Worm (Caenorhabditis elegans) whole organism, L2 larva: ENCODE measurements around the gene srv-1.

Source experiments
- R02D3.7 ChIP-seq: fragments of 150-350 bp; optimal IDR thresholded peaks from 2 replicates; lab custom pipeline; 2014; ENCODE audit warnings: missing biosample characterization, missing genetic modification characterization
- aly-2 ChIP-seq: fragments of 150-350 bp; optimal IDR thresholded peaks from 2 replicates; lab custom pipeline; 2014; ENCODE audit warnings: missing biosample characterization, missing genetic modification characterization
- nhr-11 ChIP-seq: fragments of 150-350 bp; optimal IDR thresholded peaks from 2 replicates; lab custom pipeline; 2014; ENCODE audit warnings: missing biosample characterization, missing genetic modification characterization
- nhr-23 ChIP-seq: fragments of 150-350 bp; optimal IDR thresholded peaks from 2 replicates; lab custom pipeline; 2014; ENCODE audit warnings: missing biosample characterization, missing genetic modification reagents, missing genetic modification characterization
- nhr-237 ChIP-seq: fragments of 150-350 bp; optimal IDR thresholded peaks from 2 replicates; lab custom pipeline; 2014; ENCODE audit warnings: missing biosample characterization, missing genetic modification characterization
- nhr-6 ChIP-seq: fragments of 150-350 bp; optimal IDR thresholded peaks from 2 replicates; lab custom pipeline; 2014; ENCODE audit warnings: missing biosample characterization, missing genetic modification characterization
- sma-3 ChIP-seq: sonication (generic microtip); optimal IDR thresholded peaks from 2 replicates; lab custom pipeline; 2016; ENCODE audit warnings: missing genetic modification reagents, missing genetic modification characterization, missing compliant biosample characterization
- sma-9 ChIP-seq, 2 experiments: fragments of 150-350 bp in 1 of 2; sonication (generic microtip) in 1 of 2; optimal IDR thresholded peaks; 2 replicates each; lab custom pipeline; 2014 to 2016; ENCODE audit warnings: missing genetic modification characterization in 2 of 2, mild to moderate bottlenecking in 1 of 2, missing biosample characterization in 1 of 2, missing compliant biosample characterization in 1 of 2, missing genetic modification reagents in 1 of 2, moderate library complexity in 1 of 2
- snpc-4 ChIP-seq: fragments of 150-350 bp; optimal IDR thresholded peaks from 2 replicates; lab custom pipeline; 2014; ENCODE audit warnings: missing biosample characterization, missing genetic modification characterization

DNA sequence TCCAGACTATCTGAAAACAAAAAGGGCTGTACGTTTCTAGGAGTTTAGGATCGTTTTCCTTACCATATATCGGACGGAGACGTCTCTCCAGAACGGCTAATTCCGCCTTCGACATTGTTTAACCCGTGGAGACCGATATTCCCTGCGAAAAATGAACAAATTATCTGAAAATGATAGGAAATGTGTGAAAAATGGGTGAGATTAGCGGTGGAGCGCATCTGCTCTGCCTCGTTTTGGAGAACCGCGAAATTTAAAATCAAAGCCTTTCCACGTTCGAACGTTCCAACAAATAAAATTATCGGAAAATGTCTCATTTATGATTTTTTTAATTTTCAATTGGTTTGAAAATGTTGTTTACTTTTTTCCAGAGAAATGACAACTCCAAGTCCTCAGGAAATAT, 19.1 kb downstream of the srv-1 start, which contains the start of the genes cra-1 and kbp-1:
- no peak for TF ChIP-seq nhr-237 (tag; lab: Kevin White, UChicago)
- no peak for TF ChIP-seq aly-2 (tag; lab: Kevin White, UChicago)
- no peak for TF ChIP-seq nhr-11 (tag; lab: Kevin White, UChicago)
- no peak for TF ChIP-seq snpc-4
- TF ChIP-seq nhr-6 (tag; lab: Kevin White, UChicago), result no peak
- no peak for TF ChIP-seq sma-9 (GFP tag; optimal IDR thresholded peaks at IDR 0.05; lab: Kevin White, UChicago)
- TF ChIP-seq sma-9 (tag; optimal IDR thresholded peaks at IDR 0.05; lab: Kevin White, UChicago), result no peak
- no peak for TF ChIP-seq sma-3 (GFP tag; lab: Kevin White, UChicago)
- no peak for TF ChIP-seq R02D3.7
- no peak for TF ChIP-seq nhr-23
